Worm (Caenorhabditis elegans) whole organism, late embryonic: ENCODE measurements around the gene T02D1.4.

Experiments used
- C08G9.2 ChIP-seq: sonication (generic microtip); optimal IDR thresholded peaks from 2 replicates; lab custom pipeline; 2016; ENCODE audit warnings: mild to moderate bottlenecking, missing genetic modification characterization, moderate library complexity, missing compliant biosample characterization
- C38D4.7 ChIP-seq: fragments of 200-800 bp; sonication (Bioruptor generic); optimal IDR thresholded peaks from 2 replicates; lab custom pipeline; 2018; ENCODE audit warnings: mild to moderate bottlenecking, missing genetic modification characterization, moderate library complexity, missing compliant biosample characterization
- K09A11.1 ChIP-seq: sonication (generic microtip); optimal IDR thresholded peaks from 2 replicates; lab custom pipeline; 2017; ENCODE audit warnings: antibody characterized with exemption, mild to moderate bottlenecking, missing genetic modification characterization, missing compliant biosample characterization; ENCODE audit not compliant: insufficient read depth
- Y22D7AL.16 ChIP-seq: sonication (generic microtip); optimal IDR thresholded peaks from 2 replicates; lab custom pipeline; 2016; ENCODE audit warnings: missing genetic modification characterization, missing compliant biosample characterization
- ama-1 ChIP-seq: fragments of 150-350 bp; optimal IDR thresholded peaks from 2 replicates; lab custom pipeline; 2014
- ceh-14 ChIP-seq: sonication (generic microtip); optimal IDR thresholded peaks from 2 replicates; lab custom pipeline; 2016; ENCODE audit warnings: missing genotype, missing genetic modification characterization, missing compliant biosample characterization
- ceh-18 ChIP-seq: sonication (generic microtip); optimal IDR thresholded peaks from 2 replicates; lab custom pipeline; 2016; ENCODE audit warnings: missing genetic modification characterization, missing compliant biosample characterization
- ceh-19 ChIP-seq: fragments of 200-800 bp; sonication (Bioruptor generic); optimal IDR thresholded peaks from 2 replicates; lab custom pipeline; 2018; ENCODE audit warnings: mild to moderate bottlenecking, missing genetic modification characterization, missing compliant biosample characterization
- ceh-24 ChIP-seq: sonication (generic microtip); optimal IDR thresholded peaks from 2 replicates; lab custom pipeline; 2016; ENCODE audit warnings: mild to moderate bottlenecking, missing genetic modification characterization, missing compliant biosample characterization
- ceh-30 ChIP-seq: fragments of 150-350 bp; optimal IDR thresholded peaks from 2 replicates; lab custom pipeline; 2014; ENCODE audit warnings: missing biosample characterization, missing genetic modification characterization
- ceh-31 ChIP-seq: sonication (generic microtip); optimal IDR thresholded peaks from 2 replicates; lab custom pipeline; 2016; ENCODE audit warnings: missing genetic modification characterization, missing compliant biosample characterization
- ceh-34 ChIP-seq: sonication (generic microtip); optimal IDR thresholded peaks from 2 replicates; lab custom pipeline; 2016; ENCODE audit warnings: mild to moderate bottlenecking, missing genetic modification characterization, missing compliant biosample characterization
- ceh-6 ChIP-seq: fragments of 200-800 bp; sonication (Bioruptor generic); optimal IDR thresholded peaks from 2 replicates; lab custom pipeline; 2018; ENCODE audit warnings: mild to moderate bottlenecking, missing genetic modification characterization, missing compliant biosample characterization
- dmd-4 ChIP-seq: sonication (generic microtip); optimal IDR thresholded peaks from 2 replicates; lab custom pipeline; 2016; ENCODE audit warnings: borderline replicate concordance, missing genetic modification characterization, missing compliant biosample characterization
- ets-4 ChIP-seq: sonication (generic microtip); optimal IDR thresholded peaks from 2 replicates; lab custom pipeline; 2016; ENCODE audit warnings: missing genetic modification characterization, missing compliant biosample characterization
- fkh-6 ChIP-seq: sonication (generic microtip); optimal IDR thresholded peaks from 2 replicates; lab custom pipeline; 2016; ENCODE audit warnings: missing genetic modification characterization, missing compliant biosample characterization
- gmeb-2 ChIP-seq: sonication (generic microtip); optimal IDR thresholded peaks from 2 replicates; lab custom pipeline; 2016; ENCODE audit warnings: missing genetic modification characterization, inconsistent platforms, missing compliant biosample characterization
- hlh-13 ChIP-seq: fragments of 200-800 bp; sonication (Bioruptor generic); optimal IDR thresholded peaks from 2 replicates; lab custom pipeline; 2018; ENCODE audit warnings: mild to moderate bottlenecking, missing genetic modification characterization, missing compliant biosample characterization
- hlh-8 ChIP-seq: sonication (generic microtip); optimal IDR thresholded peaks from 2 replicates; lab custom pipeline; 2016; ENCODE audit warnings: missing genotype, missing genetic modification characterization, missing compliant biosample characterization
- mec-3 ChIP-seq: sonication (generic microtip); optimal IDR thresholded peaks from 2 replicates; lab custom pipeline; 2016; ENCODE audit warnings: borderline replicate concordance, missing genetic modification characterization, missing compliant biosample characterization
- nfya-1 ChIP-seq: sonication (generic microtip); optimal IDR thresholded peaks from 2 replicates; lab custom pipeline; 2017; ENCODE audit warnings: missing genetic modification characterization, mild to moderate bottlenecking, missing compliant biosample characterization, antibody characterized with exemption, moderate library complexity
- nhr-232 ChIP-seq: sonication (generic microtip); optimal IDR thresholded peaks from 2 replicates; lab custom pipeline; 2016; ENCODE audit warnings: missing genetic modification characterization, missing compliant biosample characterization
- npax-4 ChIP-seq: sonication (generic microtip); optimal IDR thresholded peaks from 2 replicates; lab custom pipeline; 2016; ENCODE audit warnings: missing genetic modification characterization, missing compliant biosample characterization
- pag-3 ChIP-seq: sonication (generic microtip); optimal IDR thresholded peaks from 2 replicates; lab custom pipeline; 2016; ENCODE audit warnings: missing compliant biosample characterization, missing genetic modification characterization, borderline replicate concordance
- pha-2 ChIP-seq: sonication (generic microtip); optimal IDR thresholded peaks from 2 replicates; lab custom pipeline; 2017; ENCODE audit warnings: mild to moderate bottlenecking, missing genetic modification characterization, missing compliant biosample characterization
- pqm-1 ChIP-seq: sonication (generic microtip); optimal IDR thresholded peaks from 2 replicates; lab custom pipeline; 2016; ENCODE audit warnings: missing genetic modification characterization, missing compliant biosample characterization
- pros-1 ChIP-seq: fragments of 150-350 bp; optimal IDR thresholded peaks from 2 replicates; lab custom pipeline; 2014; ENCODE audit warnings: missing biosample characterization, missing genetic modification reagents, missing genetic modification characterization
- ref-2 ChIP-seq: sonication (generic microtip); optimal IDR thresholded peaks from 2 replicates; lab custom pipeline; 2016; ENCODE audit warnings: missing genetic modification characterization, missing compliant biosample characterization
- rnt-1 ChIP-seq: sonication (generic microtip); optimal IDR thresholded peaks from 2 replicates; lab custom pipeline; 2016; ENCODE audit warnings: missing genetic modification characterization, missing compliant biosample characterization
- sdc-2 ChIP-seq: sonication (generic microtip); optimal IDR thresholded peaks from 2 replicates; lab custom pipeline; 2016; ENCODE audit warnings: missing genotype, missing genetic modification characterization, missing compliant biosample characterization
- tbx-2 ChIP-seq: sonication (generic microtip); optimal IDR thresholded peaks from 2 replicates; lab custom pipeline; 2016; ENCODE audit warnings: missing genetic modification characterization, missing compliant biosample characterization
- ttx-3 ChIP-seq: sonication (generic microtip); optimal IDR thresholded peaks from 2 replicates; lab custom pipeline; 2016; ENCODE audit warnings: missing genetic modification reagents, missing genetic modification characterization, missing compliant biosample characterization
- unc-42 ChIP-seq: sonication (generic microtip); optimal IDR thresholded peaks from 2 replicates; lab custom pipeline; 2016; ENCODE audit warnings: missing genotype, missing genetic modification characterization, missing compliant biosample characterization
- unc-86 ChIP-seq: sonication (generic microtip); optimal IDR thresholded peaks from 2 replicates; lab custom pipeline; 2016; ENCODE audit warnings: missing genetic modification characterization, missing compliant biosample characterization
- zip-5 ChIP-seq: sonication (generic microtip); optimal IDR thresholded peaks from 2 replicates; lab custom pipeline; 2016; ENCODE audit warnings: missing genetic modification characterization, missing compliant biosample characterization

T02D1.4 gene

DNA sequence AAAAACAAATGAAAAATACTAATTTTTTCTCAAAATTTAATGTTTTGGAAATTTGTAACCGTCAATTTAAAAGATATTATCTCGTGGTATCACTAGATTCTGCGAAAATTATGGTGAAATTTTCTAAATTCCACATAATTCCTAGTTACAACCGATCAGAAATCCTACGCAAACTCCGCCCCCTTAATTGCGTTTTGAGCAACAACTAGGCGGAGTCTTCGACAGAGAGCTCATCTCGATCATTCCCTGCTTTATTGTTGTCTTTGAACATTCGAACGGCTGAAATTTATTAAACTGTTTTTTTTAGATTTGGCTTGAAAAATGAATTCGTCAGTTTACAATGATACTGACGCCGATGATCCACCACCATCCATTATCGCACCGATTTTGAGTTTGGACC, at the start of gene T02D1.4:
T02D1.4 (plus strand) TSS at position 301 of the 400 bp plus-strand sequence.
- TF ChIP-seq ceh-24 (tag; lab: Kevin White, UChicago) (no peak), pqm-1 (tag; lab: Kevin White, UChicago) (no peak), Y22D7AL.16 (tag; lab: Kevin White, UChicago) (no peak)

DNA sequence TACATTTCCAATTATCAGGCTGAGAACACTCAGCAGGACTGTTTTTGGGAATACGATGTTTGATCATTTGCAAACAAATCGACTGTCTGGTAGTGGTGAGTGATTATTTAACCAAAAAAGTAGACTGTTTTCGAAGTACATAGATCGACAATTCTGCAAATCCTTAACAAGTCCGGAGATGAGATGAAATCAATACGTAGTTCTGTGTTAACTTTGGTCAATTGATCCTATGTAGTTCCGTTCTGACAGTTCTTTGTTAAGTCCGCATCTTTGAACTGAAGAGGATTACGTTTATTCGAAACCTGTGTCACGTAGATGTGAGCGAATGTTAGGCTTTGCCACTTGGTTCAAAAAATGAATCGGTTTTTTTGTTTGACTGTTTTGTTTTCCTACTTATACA, 48.0 kb upstream of the T02D1.4 start, which contains the start of gene clec-199:
clec-199 (plus strand) TSS at position 301 of the 400 bp plus-strand sequence.
- no peak for TF ChIP-seq ceh-31 (tag; lab: Kevin White, UChicago)
- TF ChIP-seq pros-1, result no peak

DNA sequence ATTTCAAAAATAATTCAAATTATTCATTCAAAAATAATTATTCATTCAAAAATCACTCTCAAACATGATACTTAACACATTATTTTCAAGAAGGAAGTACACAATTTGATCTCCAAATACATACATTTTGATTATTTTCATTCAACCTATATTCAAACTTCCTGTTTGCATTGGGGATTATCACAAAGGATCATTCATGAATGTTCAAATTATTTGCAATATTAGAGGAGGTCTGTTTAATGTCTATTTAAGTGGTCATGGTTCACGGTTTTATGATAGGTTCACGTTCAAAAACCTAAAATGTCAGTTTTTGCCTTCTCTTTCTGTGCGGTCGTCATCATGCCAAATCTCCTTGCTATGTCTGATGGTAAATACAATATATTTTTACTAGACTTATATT, 38.4 kb upstream of the T02D1.4 start, which contains the start of gene clec-202:
clec-202 (plus strand) TSS at position 301 of the 400 bp plus-strand sequence.
- TF ChIP-seq ceh-18 (no peak), ets-4 (tag; lab: Kevin White, UChicago) (no peak), ceh-34 (tag; lab: Kevin White, UChicago) (no peak), sdc-2 (tag; lab: Kevin White, UChicago) (no peak), zip-5 (tag; lab: Kevin White, UChicago) (no peak), fkh-6 (tag; lab: Kevin White, UChicago) (no peak), ceh-30 (no peak), pag-3 (tag; lab: Kevin White, UChicago) (no peak), tbx-2 (no peak), nfya-1 (no peak), pqm-1 (tag; lab: Kevin White, UChicago) (no peak), gmeb-2 (no peak), ceh-14 (no peak), ama-1 (lab: Kevin White, UChicago) (no peak), mec-3 (no peak), ref-2 (tag; lab: Kevin White, UChicago) (no peak), rnt-1 (tag; lab: Kevin White, UChicago) (no peak), dmd-4 (tag; lab: Kevin White, UChicago) (no peak), ttx-3 (no peak), K09A11.1 (tag; lab: Kevin White, UChicago) (no peak)

DNA sequence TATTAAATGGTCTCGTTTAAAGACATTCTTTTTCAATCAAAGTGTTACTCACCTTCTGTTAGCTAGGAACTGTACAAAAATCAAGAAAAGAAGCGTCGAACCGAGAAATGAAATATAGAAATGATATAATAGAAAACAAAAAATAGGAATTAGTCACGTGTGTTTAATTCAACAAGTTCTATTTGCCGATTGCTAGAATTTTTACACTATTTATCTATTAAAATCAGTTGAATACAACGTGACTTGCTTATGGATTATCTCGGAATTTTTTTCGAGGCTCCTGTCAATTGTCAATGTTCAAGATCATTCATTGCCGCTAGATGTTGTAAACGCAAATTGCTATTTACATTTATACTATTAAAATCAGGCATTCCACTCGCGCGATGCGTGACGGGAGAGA, 32.3 kb upstream of the T02D1.4 start, which contains the start of gene zipt-17:
zipt-17 (minus strand) TSS at position 101 of the 400 bp plus-strand sequence.
- no peak for TF ChIP-seq pros-1
- TF ChIP-seq ceh-6 (GFP tag; lab: Kevin White, UChicago), result no peak
- TF ChIP-seq ceh-30, result no peak
- TF ChIP-seq zip-5 (tag; lab: Kevin White, UChicago), result no peak
- no peak for TF ChIP-seq pqm-1 (tag; lab: Kevin White, UChicago)
- TF ChIP-seq unc-86 (tag; lab: Kevin White, UChicago), result no peak
- no peak for TF ChIP-seq K09A11.1 (tag; lab: Kevin White, UChicago)
- TF ChIP-seq npax-4 (tag; lab: Kevin White, UChicago), result no peak
- no peak for TF ChIP-seq nhr-232 (tag; lab: Kevin White, UChicago)
- TF ChIP-seq ceh-19 (GFP tag; lab: Kevin White, UChicago), result no peak
- no peak for TF ChIP-seq hlh-13 (GFP tag; lab: Kevin White, UChicago)
- TF ChIP-seq ceh-18, result no peak
- no peak for TF ChIP-seq pha-2
- no peak for TF ChIP-seq C38D4.7 (GFP tag; lab: Kevin White, UChicago)

DNA sequence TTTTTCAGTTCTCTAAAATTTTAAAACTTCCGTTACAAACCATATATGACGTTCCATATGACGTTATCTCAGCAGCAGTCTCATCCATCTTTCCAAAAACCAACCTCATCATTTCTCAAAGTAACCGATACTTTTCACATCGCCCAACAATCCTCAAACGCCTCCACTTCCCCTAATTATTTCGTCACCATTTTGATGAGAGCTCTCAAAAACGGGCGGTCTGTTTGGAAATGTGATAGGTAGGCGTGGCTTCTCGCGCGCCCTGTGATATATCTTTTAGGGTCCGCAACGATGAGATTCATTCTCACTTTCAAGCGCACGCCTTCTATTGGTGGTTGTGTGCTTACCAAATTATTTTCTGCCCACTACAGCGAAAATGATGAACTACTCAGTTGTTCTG, 31.3 kb upstream of the T02D1.4 start, which contains the start of gene trh-1:
trh-1 (plus strand) TSS at position 301 of the 400 bp plus-strand sequence.
- TF ChIP-seq hlh-8 (no peak), nhr-232 (tag; lab: Kevin White, UChicago) (no peak), ref-2 (tag; lab: Kevin White, UChicago) (no peak), mec-3 (no peak), C08G9.2 (no peak), unc-42 (tag; lab: Kevin White, UChicago) (no peak)
